Worm (Caenorhabditis elegans) whole organism, mixed stage, embryonic: ENCODE measurements around the gene mel-28.

ENCODE experiments used
- ces-1 ChIP-seq: fragments of 150-350 bp; optimal IDR thresholded peaks from 2 replicates; lab custom pipeline; 2014; ENCODE audit warnings: missing biosample characterization, missing genetic modification reagents, missing genetic modification characterization
- nhr-237 ChIP-seq: fragments of 150-350 bp; optimal IDR thresholded peaks from 2 replicates; lab custom pipeline; 2014; ENCODE audit warnings: missing biosample characterization, missing genetic modification characterization
- nhr-76 ChIP-seq: sonication (generic microtip); optimal IDR thresholded peaks from 2 replicates; lab custom pipeline; 2017; ENCODE audit warnings: missing biosample characterization, missing genetic modification characterization
- unc-62 ChIP-seq: fragments of 150-350 bp; optimal IDR thresholded peaks from 2 replicates; lab custom pipeline; 2014; ENCODE audit warnings: missing biosample characterization, missing genetic modification reagents, missing genetic modification characterization

DNA sequence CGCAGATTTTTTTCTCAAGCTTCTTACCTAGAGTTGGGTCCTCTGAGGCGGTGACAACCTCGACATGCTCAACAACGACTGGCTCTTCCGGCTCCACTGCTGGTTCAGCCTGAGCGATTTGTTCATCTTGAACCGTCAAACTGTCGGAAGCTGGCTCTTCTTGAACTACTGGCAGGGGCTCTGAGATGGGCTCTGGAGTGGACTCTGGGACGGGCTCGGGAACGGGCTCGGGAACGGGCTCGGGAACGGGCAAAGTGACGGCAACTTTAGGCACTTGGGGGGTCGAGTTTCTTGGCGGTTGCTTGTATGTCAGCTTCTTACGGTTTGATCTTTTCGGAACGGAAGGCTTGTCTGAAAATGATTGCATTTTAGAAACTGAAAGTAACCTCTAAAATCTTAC lies 23.0 kb upstream of the mel-28 start:
- TF ChIP-seq nhr-237 (tag; lab: Kevin White, UChicago) (no peak), ces-1 (no peak), unc-62 (GFP tag; lab: Kevin White, UChicago) (no peak), nhr-76 (tag; lab: Kevin White, UChicago) (no peak)
